Worm (Caenorhabditis elegans) whole organism, early embryonic: ENCODE data around the gene phb-2.

Source experiments
- ama-1 ChIP-seq: fragments of 150-350 bp; optimal IDR thresholded peaks from 2 replicates; lab custom pipeline; 2014
- ceh-13 ChIP-seq: fragments of 200-800 bp; sonication (Bioruptor generic); optimal IDR thresholded peaks from 2 replicates; lab custom pipeline; 2018; ENCODE audit warnings: mild to moderate bottlenecking, missing genetic modification characterization, missing compliant biosample characterization
- ceh-36 ChIP-seq: sonication (generic microtip); optimal IDR thresholded peaks from 2 replicates; lab custom pipeline; 2016; ENCODE audit warnings: missing genetic modification characterization, inconsistent platforms, missing compliant biosample characterization
- ets-7 ChIP-seq: sonication (generic microtip); optimal IDR thresholded peaks from 2 replicates; lab custom pipeline; 2016; ENCODE audit warnings: missing genotype, missing genetic modification characterization, missing compliant biosample characterization
- pes-1 ChIP-seq: fragments of 200-800 bp; sonication (Bioruptor generic); IDR thresholded peaks from 2 replicates; pipeline ENCODE4 v1.3.6; 2022; ENCODE audit warnings: missing genetic modification reagents, missing genetic modification characterization, missing compliant biosample characterization
- tbx-11 ChIP-seq: fragments of 200-800 bp; sonication (Bioruptor generic); IDR thresholded peaks from 2 replicates; pipeline ENCODE4 v1.3.6; 2022; ENCODE audit warnings: missing genetic modification characterization, missing compliant biosample characterization
- tra-4 ChIP-seq: sonication (generic microtip); optimal IDR thresholded peaks from 2 replicates; lab custom pipeline; 2017; ENCODE audit warnings: missing genetic modification characterization, missing compliant biosample characterization

DNA sequence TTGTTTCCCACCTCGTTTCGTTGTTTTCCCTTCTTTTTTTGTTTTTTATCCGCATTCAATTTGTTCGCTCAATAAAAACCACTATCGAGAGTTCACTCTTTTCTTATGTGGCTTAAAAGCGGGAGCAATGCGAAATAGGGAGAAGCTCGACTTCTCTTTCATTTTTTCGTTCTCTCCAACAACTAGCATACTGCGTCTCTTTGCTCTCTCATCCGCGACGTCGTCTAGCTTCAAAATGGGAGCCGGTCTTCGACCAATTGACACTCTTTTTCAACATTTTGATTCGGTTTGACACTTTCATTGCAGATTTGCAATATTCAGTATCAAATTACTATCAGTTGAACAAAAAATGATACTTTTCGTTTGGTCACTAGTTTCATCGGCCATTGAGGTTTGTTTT is 22.7 kb downstream of the phb-2 start, which contains the start of gene bpl-1:
- TF ChIP-seq ama-1 (lab: Kevin White, UChicago) (no peak), ets-7 (tag; lab: Kevin White, UChicago) (no peak), ceh-36 (tag; lab: Kevin White, UChicago) (no peak), tra-4 (no peak), tbx-11 (no peak), pes-1 (GFP tag; lab: Robert Waterston, UW) (no peak), ceh-13 (GFP tag; lab: Kevin White, UChicago) (no peak)
